Worm (Caenorhabditis elegans) whole organism, young adult: ENCODE measurements around the gene flp-2.

Source experiments
- B0261.1 ChIP-seq: sonication (generic microtip); optimal IDR thresholded peaks from 2 replicates; lab custom pipeline; 2016; ENCODE audit warnings: mild to moderate bottlenecking, missing genetic modification characterization, moderate library complexity, missing compliant biosample characterization
- C06A6.2 ChIP-seq: fragments of 200-800 bp; sonication (Bioruptor generic); conservative IDR thresholded peaks from 2 replicates; pipeline ENCODE4 v1.3.6; 2022; ENCODE audit warnings: missing genetic modification characterization, missing compliant biosample characterization
- C17E4.6 ChIP-seq: fragments of 200-800 bp; sonication (Bioruptor generic); IDR thresholded peaks from 2 replicates; pipeline ENCODE4 v1.3.6; 2022; ENCODE audit warnings: missing genetic modification reagents, missing genetic modification characterization, missing compliant biosample characterization
- D2030.7 ChIP-seq: fragments of 200-800 bp; sonication (Bioruptor generic); IDR thresholded peaks from 2 replicates; pipeline ENCODE4 v1.3.6; 2022; ENCODE audit warnings: missing genetic modification reagents, missing genetic modification characterization, missing compliant biosample characterization
- F22D6.2 ChIP-seq: sonication (generic microtip); optimal IDR thresholded peaks from 2 replicates; lab custom pipeline; 2016; ENCODE audit warnings: mild to moderate bottlenecking, missing genetic modification characterization, missing compliant biosample characterization
- F23B12.7 ChIP-seq: sonication (generic microtip); optimal IDR thresholded peaks from 2 replicates; lab custom pipeline; 2017; ENCODE audit warnings: missing genetic modification characterization, mild to moderate bottlenecking, missing compliant biosample characterization, antibody characterized with exemption, moderate library complexity; ENCODE audit not compliant: insufficient read depth
- F33H1.4 ChIP-seq: fragments of 200-800 bp; sonication (Bioruptor generic); IDR thresholded peaks from 2 replicates; pipeline ENCODE4 v1.3.6; 2022; ENCODE audit warnings: missing genetic modification reagents, missing genetic modification characterization, missing compliant biosample characterization
- F37B4.10 ChIP-seq: fragments of 200-800 bp; sonication (Bioruptor generic); IDR thresholded peaks from 2 replicates; pipeline ENCODE4 v1.3.6; 2022; ENCODE audit warnings: missing genetic modification characterization, missing compliant biosample characterization
- F39B2.1 ChIP-seq: fragments of 200-800 bp; sonication (Bioruptor generic); IDR thresholded peaks from 2 replicates; pipeline ENCODE4 v1.3.6; 2022; ENCODE audit warnings: missing genetic modification reagents, missing genetic modification characterization, missing compliant biosample characterization
- Y53F4B.3 ChIP-seq: fragments of 200-800 bp; sonication (Bioruptor generic); IDR thresholded peaks from 2 replicates; pipeline ENCODE4 v1.3.6; 2022; ENCODE audit warnings: missing genetic modification reagents, missing genetic modification characterization, missing compliant biosample characterization
- Y53G8AR.9 ChIP-seq: fragments of 200-800 bp; sonication (Bioruptor generic); conservative IDR thresholded peaks from 2 replicates; pipeline ENCODE4 v1.3.6; 2022; ENCODE audit warnings: missing genetic modification reagents, missing genetic modification characterization, missing compliant biosample characterization
- Y56A3A.18 ChIP-seq: fragments of 200-800 bp; sonication (Bioruptor generic); IDR thresholded peaks from 2 replicates; pipeline ENCODE4 v1.3.6; 2022; ENCODE audit warnings: missing genetic modification reagents, missing genetic modification characterization, missing compliant biosample characterization
- Y67H2A.10 ChIP-seq: fragments of 200-800 bp; sonication (Bioruptor generic); conservative IDR thresholded peaks from 2 replicates; pipeline ENCODE4 v1.3.6; 2022; ENCODE audit warnings: missing genetic modification reagents, missing genetic modification characterization, missing compliant biosample characterization
- aptf-3 ChIP-seq: fragments of 200-800 bp; sonication (Bioruptor generic); IDR thresholded peaks from 2 replicates; pipeline ENCODE4 v1.3.6; 2022; ENCODE audit warnings: missing genetic modification characterization, missing compliant biosample characterization
- atf-7 ChIP-seq: sonication (generic microtip); optimal IDR thresholded peaks from 2 replicates; lab custom pipeline; 2017; ENCODE audit warnings: mild to moderate bottlenecking, missing genetic modification characterization, missing compliant biosample characterization
- attf-3 ChIP-seq: fragments of 200-800 bp; sonication (Bioruptor generic); conservative IDR thresholded peaks from 2 replicates; pipeline ENCODE4 v1.3.6; 2022; ENCODE audit warnings: missing genetic modification reagents, missing genetic modification characterization, missing compliant biosample characterization
- bed-2 ChIP-seq: fragments of 200-800 bp; sonication (Bioruptor generic); IDR thresholded peaks from 2 replicates; pipeline ENCODE4 v1.3.6; 2022; ENCODE audit warnings: missing genetic modification reagents, missing genetic modification characterization, missing compliant biosample characterization
- ccch-3 ChIP-seq: fragments of 200-800 bp; sonication (Bioruptor generic); optimal IDR thresholded peaks from 2 replicates; lab custom pipeline; 2018; ENCODE audit warnings: mild to moderate bottlenecking, missing genetic modification characterization, missing compliant biosample characterization
- cebp-1 ChIP-seq, 2 experiments: fragments of 200-800 bp in 1 of 2; sonication (Bioruptor generic) in 1 of 2; sonication (generic microtip) in 1 of 2; IDR thresholded peaks in 1 of 2; optimal IDR thresholded peaks in 1 of 2; 2 replicates each; pipeline versions ENCODE4 v1.3.6 to Lab custom; 2017 to 2022; ENCODE audit warnings: missing compliant biosample characterization in 2 of 2, missing genetic modification characterization in 2 of 2, mild to moderate bottlenecking in 1 of 2, missing genetic modification reagents in 1 of 2, moderate library complexity in 1 of 2
- ceh-100 ChIP-seq: fragments of 200-800 bp; sonication (Bioruptor generic); IDR thresholded peaks from 2 replicates; pipeline ENCODE4 v1.3.6; 2022; ENCODE audit warnings: missing genetic modification reagents, missing genetic modification characterization, missing compliant biosample characterization
- dox-1 ChIP-seq: fragments of 200-800 bp; sonication (Bioruptor generic); IDR thresholded peaks from 2 replicates; pipeline ENCODE4 v1.3.6; 2022; ENCODE audit warnings: missing genetic modification reagents, missing genetic modification characterization, missing compliant biosample characterization
- egl-44 ChIP-seq: fragments of 200-800 bp; sonication (Bioruptor generic); IDR thresholded peaks from 2 replicates; pipeline ENCODE4 v1.3.6; 2022; ENCODE audit warnings: missing genetic modification reagents, missing genetic modification characterization, missing compliant biosample characterization
- egrh-3 ChIP-seq: fragments of 200-800 bp; sonication (Bioruptor generic); IDR thresholded peaks from 2 replicates; pipeline ENCODE4 v1.3.6; 2022; ENCODE audit warnings: missing genetic modification reagents, missing genetic modification characterization, missing compliant biosample characterization
- let-607 ChIP-seq, 2 experiments: fragments of 200-800 bp in 1 of 2; sonication (Bioruptor generic) in 1 of 2; sonication (generic microtip) in 1 of 2; optimal IDR thresholded peaks; 2 replicates each; lab custom pipeline; 2016 to 2018; ENCODE audit warnings: mild to moderate bottlenecking in 2 of 2, missing compliant biosample characterization in 2 of 2, missing genetic modification characterization in 2 of 2, moderate library complexity in 2 of 2, missing genotype in 1 of 2
- lin-35 ChIP-seq, 3 experiments: fragments of 150-350 bp in 2 of 3; sonication (generic microtip) in 1 of 3; optimal IDR thresholded peaks; 2 replicates each; lab custom pipeline; 2014 to 2018; ENCODE audit warnings: missing biosample characterization in 3 of 3, missing genetic modification characterization in 3 of 3, missing genetic modification reagents in 3 of 3
- lin-54 ChIP-seq: fragments of 200-800 bp; sonication (Bioruptor generic); optimal IDR thresholded peaks from 2 replicates; lab custom pipeline; 2018; ENCODE audit warnings: mild to moderate bottlenecking, missing genetic modification characterization, missing compliant biosample characterization
- lsy-27 ChIP-seq: sonication (generic microtip); optimal IDR thresholded peaks from 2 replicates; lab custom pipeline; 2017; ENCODE audit warnings: missing genetic modification characterization, mild to moderate bottlenecking, missing compliant biosample characterization, antibody characterized with exemption, missing genotype, borderline replicate concordance; ENCODE audit not compliant: insufficient read depth
- madf-10 ChIP-seq: sonication (generic microtip); optimal IDR thresholded peaks from 2 replicates; lab custom pipeline; 2016; ENCODE audit warnings: mild to moderate bottlenecking, missing genetic modification characterization, missing compliant biosample characterization
- madf-3 ChIP-seq: fragments of 200-800 bp; sonication (Bioruptor generic); IDR thresholded peaks from 2 replicates; pipeline ENCODE4 v1.3.6; 2022; ENCODE audit warnings: missing genetic modification reagents, missing genetic modification characterization, missing compliant biosample characterization
- madf-8 ChIP-seq: fragments of 200-800 bp; sonication (Bioruptor generic); conservative IDR thresholded peaks from 2 replicates; pipeline ENCODE4 v1.3.6; 2022; ENCODE audit warnings: missing genetic modification reagents, missing genetic modification characterization, missing compliant biosample characterization
- nfya-1 ChIP-seq: sonication (generic microtip); optimal IDR thresholded peaks from 2 replicates; lab custom pipeline; 2017; ENCODE audit warnings: antibody characterized with exemption, missing compliant biosample characterization, missing genetic modification characterization, borderline replicate concordance; ENCODE audit not compliant: insufficient read depth
- nfyb-1 ChIP-seq: fragments of 200-800 bp; sonication (Bioruptor generic); IDR thresholded peaks from 2 replicates; pipeline ENCODE4 v1.3.6; 2022; ENCODE audit warnings: missing genetic modification reagents, missing genetic modification characterization, missing compliant biosample characterization
- nhr-179 ChIP-seq: sonication (generic microtip); optimal IDR thresholded peaks from 2 replicates; lab custom pipeline; 2016; ENCODE audit warnings: mild to moderate bottlenecking, missing genetic modification characterization, missing compliant biosample characterization
- nhr-80 ChIP-seq: sonication (generic microtip); optimal IDR thresholded peaks from 2 replicates; lab custom pipeline; 2016; ENCODE audit warnings: missing genetic modification characterization, missing compliant biosample characterization
- pha-4 ChIP-seq: fragments of 150-350 bp; sonication (generic microtip); optimal IDR thresholded peaks from 2 replicates; lab custom pipeline; 2014; ENCODE audit warnings: missing biosample characterization, missing genetic modification reagents, missing genetic modification characterization
- rec-8 ChIP-seq, 2 experiments: sonication (generic microtip); optimal IDR thresholded peaks; 2 replicates each; lab custom pipeline; 2016; ENCODE audit warnings: mild to moderate bottlenecking in 2 of 2, missing genetic modification characterization in 2 of 2, missing genetic modification reagents in 2 of 2, missing genotype in 2 of 2, missing biosample characterization in 1 of 2, missing compliant biosample characterization in 1 of 2, moderate library complexity in 1 of 2
- snpc-4 ChIP-seq, 5 experiments: fragments of 150-350 bp in 1 of 5; sonication (generic microtip) in 4 of 5; optimal IDR thresholded peaks; 2 replicates each; lab custom pipeline; 2014 to 2018; ENCODE audit warnings: missing genetic modification characterization in 5 of 5, missing biosample characterization in 3 of 5, antibody characterized with exemption in 2 of 5, mild to moderate bottlenecking in 2 of 5, missing compliant biosample characterization in 2 of 5, missing genotype in 2 of 5, moderate library complexity in 2 of 5, missing genetic modification reagents in 1 of 5
- somi-1 ChIP-seq: fragments of 200-800 bp; sonication (Bioruptor generic); optimal IDR thresholded peaks from 2 replicates; lab custom pipeline; 2018; ENCODE audit warnings: mild to moderate bottlenecking, missing genetic modification characterization, missing compliant biosample characterization
- sptf-2 ChIP-seq: fragments of 200-800 bp; sonication (Bioruptor generic); optimal IDR thresholded peaks from 2 replicates; lab custom pipeline; 2018; ENCODE audit warnings: mild to moderate bottlenecking, missing genetic modification characterization, missing compliant biosample characterization
- unc-130 ChIP-seq: sonication (generic microtip); optimal IDR thresholded peaks from 2 replicates; lab custom pipeline; 2016; ENCODE audit warnings: missing genetic modification reagents, missing genetic modification characterization, missing compliant biosample characterization
- unc-62 ChIP-seq: fragments of 150-350 bp; optimal IDR thresholded peaks from 2 replicates; lab custom pipeline; 2014; ENCODE audit warnings: missing biosample characterization, missing genetic modification reagents, missing genetic modification characterization
- zim-3 ChIP-seq: sonication (generic microtip); optimal IDR thresholded peaks from 2 replicates; lab custom pipeline; 2017; ENCODE audit warnings: mild to moderate bottlenecking, missing genetic modification characterization, moderate library complexity, missing compliant biosample characterization
- ztf-22 ChIP-seq: fragments of 200-800 bp; sonication (Bioruptor generic); optimal IDR thresholded peaks from 2 replicates; lab custom pipeline; 2018; ENCODE audit warnings: mild to moderate bottlenecking, missing genetic modification characterization, moderate library complexity, missing compliant biosample characterization
- ztf-26 ChIP-seq: sonication (generic microtip); optimal IDR thresholded peaks from 2 replicates; lab custom pipeline; 2017; ENCODE audit warnings: missing genetic modification characterization, missing compliant biosample characterization

Gene flp-2

ce11 chrX:10053742-10054409, 41.2 kb downstream of the flp-2 start, which contains the start of gene cbs-1:
cbs-1 (plus strand) TSS chrX:10054275.
- TF ChIP-seq nhr-80 (tag; lab: Kevin White, UChicago) (peak; percentile 9), Y53F4B.3 (GFP tag; lab: Robert Waterston, UW) (no peak), ztf-26 (tag; lab: Kevin White, UChicago) (no peak), unc-62 (GFP tag; lab: Kevin White, UChicago) (no peak), cebp-1 (GFP tag; IDR thresholded peaks at IDR 0.05; lab: Robert Waterston, UW) (no peak), cebp-1 (tag; optimal IDR thresholded peaks at IDR 0.05; lab: Kevin White, UChicago) (no peak), F23B12.7 (no peak)

ce11 chrX:10051625-10052024, 43.4 kb downstream of the flp-2 start:
- no peak for TF ChIP-seq B0261.1 (tag; lab: Kevin White, UChicago)
- peak in 1 of 2 experiments; percentile 37 for TF ChIP-seq let-607 (tag; optimal IDR thresholded peaks at IDR 0.05; lab: Kevin White, UChicago)
- TF ChIP-seq F39B2.1 (GFP tag; lab: Robert Waterston, UW) = no peak
- TF ChIP-seq atf-7 (tag; lab: Kevin White, UChicago) = peak; percentile 61
- TF ChIP-seq Y53G8AR.9 = no peak
- TF ChIP-seq C17E4.6 (GFP tag; lab: Robert Waterston, UW) = no peak
- 0 out of 2 replicates have a peak, but pooled peaks have one; percentile 18 for TF ChIP-seq dox-1 (GFP tag; lab: Robert Waterston, UW)
- no peak for TF ChIP-seq nfya-1 (tag; lab: Kevin White, UChicago)
- TF ChIP-seq Y56A3A.18 (GFP tag; lab: Robert Waterston, UW) = no peak
- no peak for TF ChIP-seq snpc-4 (GFP tag; optimal IDR thresholded peaks at IDR 0.05; lab: Kevin White, UChicago)
- TF ChIP-seq snpc-4 (tag; optimal IDR thresholded peaks at IDR 0.05; lab: Kevin White, UChicago) = no peak
- TF ChIP-seq madf-8 (GFP tag; lab: Robert Waterston, UW) = no peak
- no peak for TF ChIP-seq lin-35 (GFP tag; optimal IDR thresholded peaks at IDR 0.05; lab: Kevin White, UChicago)
- no peak for TF ChIP-seq egl-44 (GFP tag; lab: Robert Waterston, UW)
- TF ChIP-seq nhr-179 (tag; lab: Kevin White, UChicago) = no peak
- no peak for TF ChIP-seq attf-3 (GFP tag; lab: Robert Waterston, UW)
- TF ChIP-seq lin-54 = no peak
- TF ChIP-seq ccch-3 (GFP tag; lab: Kevin White, UChicago) = no peak
- no peak for TF ChIP-seq F33H1.4 (GFP tag; lab: Robert Waterston, UW)
- TF ChIP-seq F22D6.2 (tag; lab: Kevin White, UChicago) = no peak
- no peak for TF ChIP-seq ztf-22
- TF ChIP-seq aptf-3 (GFP tag; lab: Robert Waterston, UW) = no peak
- TF ChIP-seq zim-3 (tag; lab: Kevin White, UChicago) = no peak
- TF ChIP-seq rec-8 (tag; optimal IDR thresholded peaks at IDR 0.05; lab: Kevin White, UChicago) = no peak
- TF ChIP-seq sptf-2 (GFP tag; lab: Kevin White, UChicago) = no peak
- no peak for TF ChIP-seq F37B4.10 (GFP tag; lab: Robert Waterston, UW)
- TF ChIP-seq lsy-27 (tag; lab: Kevin White, UChicago) = no peak
- TF ChIP-seq bed-2 (GFP tag; lab: Robert Waterston, UW) = no peak
- TF ChIP-seq pha-4 (tag; lab: Kevin White, UChicago) = no peak
- TF ChIP-seq D2030.7 (GFP tag; lab: Robert Waterston, UW) = no peak
- peak; percentile 5 for TF ChIP-seq madf-10 (tag; lab: Kevin White, UChicago)
- TF ChIP-seq nhr-80 (tag; lab: Kevin White, UChicago) = peak; percentile 76
- TF ChIP-seq egrh-3 (GFP tag; lab: Robert Waterston, UW) = no peak
- TF ChIP-seq ceh-100 = no peak
- no peak for TF ChIP-seq unc-62 (GFP tag; lab: Kevin White, UChicago)
- no peak for TF ChIP-seq madf-3 (GFP tag; lab: Robert Waterston, UW)
- peak; percentile 44; the same call in 1 of the 2 replicates for TF ChIP-seq C06A6.2 (GFP tag; lab: Robert Waterston, UW)
- peak; percentile 58 for TF ChIP-seq somi-1 (GFP tag; lab: Kevin White, UChicago)
- TF ChIP-seq nfyb-1 (GFP tag; lab: Robert Waterston, UW) = no peak
- TF ChIP-seq Y67H2A.10 = no peak
- no peak for TF ChIP-seq unc-130 (GFP tag; lab: Kevin White, UChicago)
